Worm (Caenorhabditis elegans) whole organism, early embryonic: Measurements from ENCODE around the gene F12A10.9.

Source experiments
- B0310.2 ChIP-seq: sonication (generic microtip); optimal IDR thresholded peaks from 2 replicates; lab custom pipeline; 2016; ENCODE audit warnings: mild to moderate bottlenecking, missing genetic modification characterization, missing compliant biosample characterization
- ama-1 ChIP-seq: fragments of 150-350 bp; optimal IDR thresholded peaks from 2 replicates; lab custom pipeline; 2014
- ceh-13 ChIP-seq: fragments of 200-800 bp; sonication (Bioruptor generic); optimal IDR thresholded peaks from 2 replicates; lab custom pipeline; 2018; ENCODE audit warnings: mild to moderate bottlenecking, missing genetic modification characterization, missing compliant biosample characterization
- ceh-36 ChIP-seq: sonication (generic microtip); optimal IDR thresholded peaks from 2 replicates; lab custom pipeline; 2016; ENCODE audit warnings: missing genetic modification characterization, inconsistent platforms, missing compliant biosample characterization
- ets-7 ChIP-seq: sonication (generic microtip); optimal IDR thresholded peaks from 2 replicates; lab custom pipeline; 2016; ENCODE audit warnings: missing genotype, missing genetic modification characterization, missing compliant biosample characterization
- hmbx-1 ChIP-seq: sonication (generic microtip); optimal IDR thresholded peaks from 2 replicates; lab custom pipeline; 2016; ENCODE audit warnings: mild to moderate bottlenecking, missing genetic modification characterization, missing compliant biosample characterization
- hnd-1 ChIP-seq: sonication (generic microtip); optimal IDR thresholded peaks from 2 replicates; lab custom pipeline; 2016; ENCODE audit warnings: missing genetic modification characterization, missing compliant biosample characterization
- pes-1 ChIP-seq: fragments of 200-800 bp; sonication (Bioruptor generic); IDR thresholded peaks from 2 replicates; pipeline ENCODE4 v1.3.6; 2022; ENCODE audit warnings: missing genetic modification reagents, missing genetic modification characterization, missing compliant biosample characterization
- sea-1 ChIP-seq: fragments of 200-800 bp; sonication (Bioruptor generic); conservative IDR thresholded peaks from 2 replicates; pipeline ENCODE4 v1.3.6; 2022; ENCODE audit warnings: missing genetic modification characterization, missing compliant biosample characterization
- tbx-37 ChIP-seq: fragments of 200-800 bp; sonication (Bioruptor generic); conservative IDR thresholded peaks from 2 replicates; pipeline ENCODE4 v1.3.6; 2022; ENCODE audit warnings: missing genetic modification reagents, missing genetic modification characterization, missing compliant biosample characterization
- tra-4 ChIP-seq: sonication (generic microtip); optimal IDR thresholded peaks from 2 replicates; lab custom pipeline; 2017; ENCODE audit warnings: missing genetic modification characterization, missing compliant biosample characterization

DNA sequence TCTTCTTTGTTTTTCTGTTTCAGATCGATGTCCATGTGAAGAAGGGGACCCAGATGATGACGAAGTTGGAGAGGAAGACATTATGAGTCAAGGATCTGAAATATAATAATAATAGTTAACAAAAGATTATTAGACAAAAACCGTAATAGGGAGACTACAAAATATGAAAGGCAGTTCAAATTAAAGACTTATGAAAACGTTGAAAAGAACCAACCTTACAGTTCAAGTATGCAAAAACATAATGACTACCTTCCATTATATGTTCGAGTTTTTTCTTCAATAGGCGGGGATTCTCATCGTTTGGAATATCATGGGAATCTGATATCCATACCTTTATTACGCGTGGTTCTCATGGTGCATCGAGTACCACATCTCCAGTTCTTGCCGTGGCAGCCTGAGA, 35.2 kb downstream of the F12A10.9 start, which contains the start of gene hlh-26:
- TF ChIP-seq hmbx-1 (no peak), tra-4 (tag; lab: Kevin White, UChicago) (no peak), ama-1 (lab: Kevin White, UChicago) (no peak), hnd-1 (tag; lab: Kevin White, UChicago) (no peak), tbx-37 (GFP tag; lab: Robert Waterston, UW) (no peak), ets-7 (no peak), ceh-13 (no peak), B0310.2 (tag; lab: Kevin White, UChicago) (no peak), pes-1 (GFP tag; lab: Robert Waterston, UW) (no peak), ceh-36 (no peak), sea-1 (GFP tag; lab: Robert Waterston, UW) (no peak)
